Fruit fly (Drosophila melanogaster) whole organism, embryonic: Measurements from ENCODE around the gene Rbp.

Source experiments
- Atf3 ChIP-seq: fragments of 200-800 bp; sonication (Bioruptor generic); optimal IDR thresholded peaks from 3 replicates; lab custom pipeline; 2016; ENCODE audit warnings: missing biosample characterization, missing genetic modification characterization
- BEAF-32 ChIP-seq: fragments of 200-800 bp; sonication (Bioruptor generic); optimal IDR thresholded peaks from 3 replicates; lab custom pipeline; 2017; ENCODE audit warnings: missing biosample characterization, missing genetic modification characterization, mild to moderate bottlenecking, moderate library complexity, missing genetic modification reagents
- CG11085 ChIP-seq: fragments of 200-800 bp; sonication (Bioruptor generic); IDR thresholded peaks from 2 replicates; pipeline ENCODE4 v1.3.6; 2022; ENCODE audit warnings: missing biosample characterization, missing genetic modification characterization
- CG11695 ChIP-seq: fragments of 200-800 bp; sonication (Bioruptor generic); IDR thresholded peaks from 3 replicates; pipeline ENCODE4 v1.3.6; 2022; ENCODE audit warnings: missing biosample characterization, missing genetic modification characterization
- CG17612 ChIP-seq: fragments of 200-800 bp; sonication (Bioruptor generic); IDR thresholded peaks from 2 replicates; pipeline ENCODE4 v1.3.6; 2022; ENCODE audit warnings: missing biosample characterization, missing genetic modification characterization
- CG17802 ChIP-seq: fragments of 200-800 bp; sonication (Bioruptor generic); optimal IDR thresholded peaks from 2 replicates; lab custom pipeline; 2018; ENCODE audit warnings: missing biosample characterization, mild to moderate bottlenecking, missing genetic modification characterization, moderate library complexity
- CG17912 ChIP-seq: fragments of 200-800 bp; sonication (Bioruptor generic); optimal IDR thresholded peaks from 2 replicates; lab custom pipeline; 2018; ENCODE audit warnings: missing biosample characterization, mild to moderate bottlenecking, missing genetic modification characterization
- CG18476 ChIP-seq: fragments of 200-800 bp; sonication (Bioruptor generic); optimal IDR thresholded peaks from 2 replicates; lab custom pipeline; 2016; ENCODE audit warnings: missing biosample characterization, mild to moderate bottlenecking, missing genetic modification characterization
- CG30431 ChIP-seq: fragments of 200-800 bp; sonication (Bioruptor generic); optimal IDR thresholded peaks from 2 replicates; lab custom pipeline; 2017; ENCODE audit warnings: missing biosample characterization, missing genetic modification characterization
- CG3163 ChIP-seq: fragments of 200-800 bp; sonication (Bioruptor generic); optimal IDR thresholded peaks from 3 replicates; lab custom pipeline; 2016; ENCODE audit warnings: missing biosample characterization, missing genetic modification characterization
- CG33557 ChIP-seq: fragments of 200-800 bp; sonication (Bioruptor generic); optimal IDR thresholded peaks from 2 replicates; lab custom pipeline; 2019; ENCODE audit warnings: missing biosample characterization, mild to moderate bottlenecking, missing genetic modification characterization, moderate library complexity
- CG34422 ChIP-seq: fragments of 200-800 bp; sonication (Bioruptor generic); IDR thresholded peaks from 3 replicates; pipeline ENCODE4 v1.3.6; 2022; ENCODE audit warnings: missing biosample characterization, missing genetic modification characterization
- CG4328 ChIP-seq: fragments of 200-800 bp; sonication (Bioruptor generic); optimal IDR thresholded peaks from 3 replicates; lab custom pipeline; 2017; ENCODE audit warnings: missing biosample characterization, missing genetic modification reagents, missing genetic modification characterization
- CG6683 ChIP-seq: fragments of 200-800 bp; sonication (Bioruptor generic); optimal IDR thresholded peaks from 2 replicates; lab custom pipeline; 2017; ENCODE audit warnings: missing biosample characterization, mild to moderate bottlenecking, missing genetic modification characterization, missing genetic modification reagents
- CG6854 ChIP-seq: fragments of 200-800 bp; sonication (Bioruptor generic); optimal IDR thresholded peaks from 3 replicates; lab custom pipeline; 2017; ENCODE audit warnings: missing biosample characterization, mild to moderate bottlenecking, missing genetic modification characterization
- CG7963 ChIP-seq: fragments of 200-800 bp; sonication (Bioruptor generic); IDR thresholded peaks from 3 replicates; pipeline ENCODE4 v1.3.6; 2022; ENCODE audit warnings: missing biosample characterization, missing genetic modification characterization; ENCODE audit not compliant: partially characterized antibody
- CG7987 ChIP-seq: fragments of 200-800 bp; sonication (Bioruptor generic); optimal IDR thresholded peaks from 2 replicates; lab custom pipeline; 2018; ENCODE audit warnings: missing biosample characterization, mild to moderate bottlenecking, missing genetic modification characterization, moderate library complexity
- CG8281 ChIP-seq: fragments of 200-800 bp; sonication (Bioruptor generic); optimal IDR thresholded peaks from 2 replicates; lab custom pipeline; 2018; ENCODE audit warnings: missing biosample characterization, mild to moderate bottlenecking, missing genetic modification characterization, moderate library complexity
- CG9932 ChIP-seq: fragments of 200-800 bp; sonication (Bioruptor generic); IDR thresholded peaks from 2 replicates; pipeline ENCODE4 v1.3.6; 2022; ENCODE audit warnings: missing biosample characterization, missing genetic modification characterization
- H2.0 ChIP-seq: fragments of 200-800 bp; sonication (Bioruptor generic); IDR thresholded peaks from 2 replicates; pipeline ENCODE4 v1.3.6; 2022; ENCODE audit warnings: missing biosample characterization, missing genetic modification characterization
- Hey ChIP-seq: fragments of 200-800 bp; sonication (Bioruptor generic); optimal IDR thresholded peaks from 3 replicates; lab custom pipeline; 2018; ENCODE audit warnings: missing biosample characterization, mild to moderate bottlenecking, missing genetic modification characterization
- Hr51 ChIP-seq, 2 experiments: fragments of 200-800 bp; sonication (Bioruptor generic); optimal IDR thresholded peaks; 2 replicates in 1 of 2; 3 replicates in 1 of 2; lab custom pipeline; 2016 to 2018; ENCODE audit warnings: missing biosample characterization in 2 of 2, missing genetic modification characterization in 2 of 2, mild to moderate bottlenecking in 1 of 2, moderate library complexity in 1 of 2
- Hr78 ChIP-seq, 2 experiments: fragments of 200-800 bp in 1 of 2; fragments of >200 bp in 1 of 2; sonication (Bioruptor generic) in 1 of 2; optimal IDR thresholded peaks; 2 replicates each; lab custom pipeline; 2017 to 2019; ENCODE audit warnings: missing biosample characterization in 2 of 2, missing genetic modification characterization in 2 of 2, mild to moderate bottlenecking in 1 of 2, moderate library complexity in 1 of 2
- NC2α ChIP-seq: fragments of 200-800 bp; sonication (Bioruptor generic); optimal IDR thresholded peaks from 2 replicates; lab custom pipeline; 2016; ENCODE audit warnings: missing biosample characterization, missing genetic modification characterization
- NC2β ChIP-seq: fragments of 200-800 bp; sonication (Bioruptor generic); optimal IDR thresholded peaks from 2 replicates; lab custom pipeline; 2016; ENCODE audit warnings: missing biosample characterization, missing genetic modification characterization
- NK7.1 ChIP-seq: fragments of 200-800 bp; sonication (Bioruptor generic); optimal IDR thresholded peaks from 3 replicates; lab custom pipeline; 2016; ENCODE audit warnings: missing biosample characterization, missing genetic modification characterization
- Oli ChIP-seq: fragments of 200-800 bp; sonication (Bioruptor generic); optimal IDR thresholded peaks from 2 replicates; lab custom pipeline; 2018; ENCODE audit warnings: missing biosample characterization, mild to moderate bottlenecking, missing genetic modification characterization, moderate library complexity
- Side ChIP-seq: fragments of 200-800 bp; sonication (Bioruptor generic); optimal IDR thresholded peaks from 2 replicates; lab custom pipeline; 2016; ENCODE audit warnings: missing biosample characterization, missing genetic modification characterization
- Sin3A ChIP-seq: fragments of >200 bp; optimal IDR thresholded peaks from 2 replicates; lab custom pipeline; 2018
- Sry-β ChIP-seq: fragments of 200-800 bp; sonication (Bioruptor generic); optimal IDR thresholded peaks from 2 replicates; lab custom pipeline; 2018; ENCODE audit warnings: missing biosample characterization, mild to moderate bottlenecking, missing genetic modification characterization, moderate library complexity
- bsh ChIP-seq, 2 experiments: fragments of 200-800 bp; sonication (Bioruptor generic); optimal IDR thresholded peaks; 2 replicates each; lab custom pipeline; 2017 to 2018; ENCODE audit warnings: mild to moderate bottlenecking in 2 of 2, missing biosample characterization in 2 of 2, missing genetic modification characterization in 2 of 2, moderate library complexity in 1 of 2
- btn ChIP-seq: fragments of 200-800 bp; sonication (Bioruptor generic); optimal IDR thresholded peaks from 2 replicates; lab custom pipeline; 2016; ENCODE audit warnings: missing biosample characterization, missing genetic modification characterization
- da ChIP-seq: fragments of 200-800 bp; sonication (Bioruptor generic); optimal IDR thresholded peaks from 2 replicates; lab custom pipeline; 2016; ENCODE audit warnings: missing biosample characterization, missing genetic modification characterization
- esg ChIP-seq: fragments of 200-800 bp; sonication (Bioruptor generic); conservative IDR thresholded peaks from 2 replicates; pipeline ENCODE4 v1.3.6; 2022; ENCODE audit warnings: missing biosample characterization, missing genetic modification characterization
- ewg ChIP-seq: fragments of 200-800 bp; sonication (Bioruptor generic); optimal IDR thresholded peaks from 3 replicates; lab custom pipeline; 2017; ENCODE audit warnings: mild to moderate bottlenecking, missing biosample characterization, missing genetic modification reagents, missing genetic modification characterization
- fru ChIP-seq: fragments of >200 bp; optimal IDR thresholded peaks from 2 replicates; lab custom pipeline; 2017
- jigr1 ChIP-seq: fragments of 200-800 bp; sonication (Bioruptor generic); IDR thresholded peaks from 3 replicates; pipeline ENCODE4 v1.3.6; 2022; ENCODE audit warnings: missing biosample characterization, missing genetic modification characterization
- jing ChIP-seq: fragments of 200-800 bp; sonication (Bioruptor generic); optimal IDR thresholded peaks from 2 replicates; lab custom pipeline; 2018; ENCODE audit warnings: missing biosample characterization, mild to moderate bottlenecking, missing genetic modification characterization
- kah ChIP-seq: fragments of 200-800 bp; sonication (Bioruptor generic); optimal IDR thresholded peaks from 2 replicates; lab custom pipeline; 2018; ENCODE audit warnings: missing biosample characterization, mild to moderate bottlenecking, missing genetic modification characterization
- oc ChIP-seq: fragments of 200-800 bp; sonication (Bioruptor generic); optimal IDR thresholded peaks from 2 replicates; lab custom pipeline; 2018; ENCODE audit warnings: missing biosample characterization, mild to moderate bottlenecking, missing genetic modification characterization, moderate library complexity
- peb ChIP-seq: fragments of 200-800 bp; sonication (Bioruptor generic); IDR thresholded peaks from 2 replicates; pipeline ENCODE4 v1.3.6; 2022; ENCODE audit warnings: missing biosample characterization, missing genetic modification characterization
- pfk ChIP-seq: fragments of 200-800 bp; sonication (Bioruptor generic); optimal IDR thresholded peaks from 2 replicates; lab custom pipeline; 2018; ENCODE audit warnings: missing biosample characterization, mild to moderate bottlenecking, missing genetic modification characterization, moderate library complexity
- pros ChIP-seq: fragments of 200-800 bp; sonication (Bioruptor generic); optimal IDR thresholded peaks from 3 replicates; lab custom pipeline; 2019; ENCODE audit warnings: missing biosample characterization, mild to moderate bottlenecking, missing genetic modification characterization, moderate library complexity
- row ChIP-seq: fragments of 200-800 bp; sonication (Bioruptor generic); IDR thresholded peaks from 3 replicates; pipeline ENCODE4 v1.3.6; 2022; ENCODE audit warnings: missing biosample characterization, missing genetic modification characterization
- sc ChIP-seq, 3 experiments: fragments of >200 bp in 2 of 3; fragments of 200-800 bp in 1 of 3; sonication (Bioruptor generic) in 1 of 3; optimal IDR thresholded peaks; 2 replicates in 2 of 3; 3 replicates in 1 of 3; lab custom pipeline; 2017; ENCODE audit warnings: mild to moderate bottlenecking in 1 of 3, missing biosample characterization in 1 of 3, missing genetic modification characterization in 1 of 3, missing genetic modification reagents in 1 of 3
- unc-4 ChIP-seq: fragments of 200-800 bp; sonication (Bioruptor generic); IDR thresholded peaks from 2 replicates; pipeline ENCODE4 v1.3.6; 2022; ENCODE audit warnings: missing biosample characterization, missing genetic modification characterization; ENCODE audit not compliant: partially characterized antibody
- vnd ChIP-seq: fragments of 200-800 bp; sonication (Bioruptor generic); IDR thresholded peaks from 3 replicates; pipeline ENCODE4 v1.3.6; 2022; ENCODE audit warnings: missing biosample characterization, missing genetic modification characterization; ENCODE audit not compliant: partially characterized antibody
- zen ChIP-seq: fragments of 200-800 bp; sonication (Bioruptor generic); optimal IDR thresholded peaks from 3 replicates; lab custom pipeline; 2018; ENCODE audit warnings: missing biosample characterization, mild to moderate bottlenecking, missing genetic modification characterization, moderate library complexity

The Rbp gene

DNA sequence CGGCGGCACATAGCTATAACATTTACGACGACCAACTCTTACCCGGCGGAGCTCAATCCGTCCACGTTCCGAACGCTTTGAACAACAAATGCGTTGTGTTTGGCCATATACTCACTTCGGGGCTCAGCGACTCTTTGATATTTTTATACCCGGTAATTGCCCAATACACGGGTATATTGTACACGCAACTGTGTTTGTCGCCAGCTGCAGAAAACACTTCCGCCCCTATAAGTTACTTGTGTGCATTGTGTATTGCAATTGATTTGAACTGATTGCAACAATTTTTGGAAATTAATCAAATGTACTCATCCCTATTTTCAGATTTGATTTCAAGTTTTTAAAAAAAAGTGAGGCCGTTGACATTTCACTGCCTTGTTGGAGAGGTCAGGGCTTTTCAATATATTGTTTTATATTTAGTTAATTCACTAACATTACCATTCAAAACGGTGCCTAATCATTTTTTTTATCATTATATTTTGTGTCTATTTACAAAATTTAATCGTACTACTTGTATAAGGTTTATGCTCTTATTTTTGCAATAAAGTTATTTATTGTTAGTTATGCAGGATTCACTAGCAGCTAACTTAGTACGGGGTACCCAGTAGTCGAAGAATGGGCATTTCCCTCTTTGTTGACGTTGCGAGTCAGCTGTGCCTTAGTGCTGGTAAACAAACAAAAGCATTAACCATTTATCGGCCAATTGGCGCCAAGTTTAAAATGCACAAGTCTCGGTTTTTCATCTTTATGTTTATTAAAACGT is 31.3 kb upstream of the Rbp start, which contains the start of gene Nagk (continued):
- TF ChIP-seq sc (optimal IDR thresholded peaks at IDR 0.05; lab: Kevin White, UChicago) (no peak), sc (GFP tag; optimal IDR thresholded peaks at IDR 0.05; lab: Kevin White, UChicago) (no peak), CG4328 (GFP tag; lab: Kevin White, UChicago) (peak; percentile 59), Hr51 (GFP tag; optimal IDR thresholded peaks at IDR 0.05; lab: Kevin White, UChicago) (peak; percentile 13 to 68), CG9932 (peak; percentile 32), kah (GFP tag; lab: Kevin White, UChicago) (no peak), CG3163 (no peak), pros (no peak), oc (no peak), BEAF-32 (peak; percentile 14), NC2β (GFP tag; lab: Kevin White, UChicago) (no peak), Sry-β (GFP tag; lab: Kevin White, UChicago) (no peak), CG7963 (GFP tag; lab: Robert Waterston, UW) (no peak), CG6854 (GFP tag; lab: Kevin White, UChicago) (peak; percentile 45), jing (GFP tag; lab: Kevin White, UChicago) (no peak), CG11695 (peak; percentile 19; the same call in 1 of the 3 replicates), bsh (GFP tag; optimal IDR thresholded peaks at IDR 0.05; lab: Kevin White, UChicago) (peak; percentile 24 to 41), CG8281 (tag; lab: Kevin White, UChicago) (peak; percentile 1), esg (GFP tag; lab: Robert Waterston, UW) (0 out of 2 replicates have a peak, but pooled peaks have one; percentile 21), row (peak; percentile 86), CG17912 (no peak), Oli (peak; percentile 80), da (GFP tag; lab: Kevin White, UChicago) (no peak), pfk (GFP tag; lab: Kevin White, UChicago) (no peak), CG6683 (GFP tag; lab: Kevin White, UChicago) (no peak), CG17612 (no peak), CG11085 (GFP tag; lab: Robert Waterston, UW) (no peak), unc-4 (no peak), btn (peak; percentile 9), CG33557 (no peak), Hey (tag; lab: Kevin White, UChicago) (no peak), CG30431 (peak; percentile 1), H2.0 (peak; percentile 44; the same call in 1 of the 2 replicates), zen (tag; lab: Kevin White, UChicago) (no peak), CG17802 (tag; lab: Kevin White, UChicago) (peak; percentile 7), Side (GFP tag; lab: Kevin White, UChicago) (peak; percentile 69), ewg (GFP tag; lab: Kevin White, UChicago) (peak; percentile 29), vnd (no peak), Hr78 (GFP tag; optimal IDR thresholded peaks at IDR 0.05; lab: Kevin White, UChicago) (peak in 1 of 2 experiments; percentile 48), jigr1 (GFP tag; lab: Robert Waterston, UW) (no peak), fru (lab: Kevin White, UChicago) (no peak), peb (no peak), CG18476 (GFP tag; lab: Kevin White, UChicago) (peak; percentile 80), CG34422 (GFP tag; lab: Robert Waterston, UW) (peak; percentile 19; the same call in 1 of the 3 replicates), Atf3 (peak; percentile 6), CG7987 (no peak), NK7.1 (GFP tag; lab: Kevin White, UChicago) (peak; percentile 20), NC2α (GFP tag; lab: Kevin White, UChicago) (no peak), Sin3A (no peak)
